Fruit fly (Drosophila melanogaster) whole organism, embryonic: ENCODE measurements around the gene CG42798.

Source experiments
- Abd-B ChIP-seq: fragments of 200-800 bp; sonication (Bioruptor generic); optimal IDR thresholded peaks from 2 replicates; lab custom pipeline; 2018; ENCODE audit warnings: missing biosample characterization, mild to moderate bottlenecking, missing genetic modification characterization, moderate library complexity
- Antp ChIP-seq: fragments of 200-800 bp; sonication (Bioruptor generic); optimal IDR thresholded peaks from 3 replicates; lab custom pipeline; 2016; ENCODE audit warnings: missing biosample characterization, missing genetic modification characterization
- CG10147 ChIP-seq: fragments of 200-800 bp; sonication (Bioruptor generic); optimal IDR thresholded peaks from 2 replicates; lab custom pipeline; 2019; ENCODE audit warnings: missing biosample characterization, mild to moderate bottlenecking, missing genetic modification characterization, moderate library complexity
- CG10366 ChIP-seq: fragments of 200-800 bp; sonication (Bioruptor generic); IDR thresholded peaks from 2 replicates; pipeline ENCODE4 v1.3.6; 2022; ENCODE audit warnings: missing biosample characterization, missing genetic modification characterization
- CG10979 ChIP-seq: fragments of 200-800 bp; sonication (Bioruptor generic); optimal IDR thresholded peaks from 2 replicates; lab custom pipeline; 2018; ENCODE audit warnings: missing biosample characterization, mild to moderate bottlenecking, missing genetic modification characterization, moderate library complexity
- CG16779 ChIP-seq: fragments of 200-800 bp; sonication (Bioruptor generic); IDR thresholded peaks from 2 replicates; pipeline ENCODE4 v1.3.6; 2022; ENCODE audit warnings: missing biosample characterization, missing genetic modification characterization
- CG17359 ChIP-seq: fragments of 200-800 bp; sonication (Bioruptor generic); optimal IDR thresholded peaks from 3 replicates; lab custom pipeline; 2018; ENCODE audit warnings: missing biosample characterization, mild to moderate bottlenecking, missing genetic modification characterization, moderate library complexity
- CG17612 ChIP-seq: fragments of 200-800 bp; sonication (Bioruptor generic); IDR thresholded peaks from 2 replicates; pipeline ENCODE4 v1.3.6; 2022; ENCODE audit warnings: missing biosample characterization, missing genetic modification characterization
- CG1792 ChIP-seq: fragments of 200-800 bp; sonication (Bioruptor generic); optimal IDR thresholded peaks from 2 replicates; lab custom pipeline; 2016; ENCODE audit warnings: missing biosample characterization, missing genetic modification characterization
- CG18262 ChIP-seq: fragments of 200-800 bp; optimal IDR thresholded peaks from 3 replicates; lab custom pipeline; 2019; ENCODE audit warnings: missing biosample characterization, mild to moderate bottlenecking, missing genetic modification characterization, moderate library complexity
- CG2116 ChIP-seq: fragments of 200-800 bp; sonication (Bioruptor generic); optimal IDR thresholded peaks from 3 replicates; lab custom pipeline; 2018; ENCODE audit warnings: missing biosample characterization, mild to moderate bottlenecking, missing genetic modification characterization
- CG2678 ChIP-seq: fragments of 200-800 bp; sonication (Bioruptor generic); optimal IDR thresholded peaks from 3 replicates; lab custom pipeline; 2019; ENCODE audit warnings: missing biosample characterization, mild to moderate bottlenecking, missing genetic modification characterization, moderate library complexity
- CG33213 ChIP-seq: fragments of 200-800 bp; sonication (Bioruptor generic); optimal IDR thresholded peaks from 3 replicates; lab custom pipeline; 2016; ENCODE audit warnings: missing biosample characterization, missing genetic modification characterization
- CG9215 ChIP-seq: fragments of 200-800 bp; sonication (Bioruptor generic); IDR thresholded peaks from 2 replicates; pipeline ENCODE4 v1.3.6; 2022; ENCODE audit warnings: missing biosample characterization, missing genetic modification characterization
- D19A ChIP-seq: fragments of 200-800 bp; optimal IDR thresholded peaks from 3 replicates; lab custom pipeline; 2019; ENCODE audit warnings: missing biosample characterization, mild to moderate bottlenecking, missing genetic modification characterization, moderate library complexity
- Deaf1 ChIP-seq: fragments of 200-800 bp; optimal IDR thresholded peaks from 3 replicates; lab custom pipeline; 2019; ENCODE audit warnings: missing biosample characterization, mild to moderate bottlenecking, missing genetic modification characterization, moderate library complexity
- Fer1 ChIP-seq: fragments of 200-800 bp; sonication (Bioruptor generic); optimal IDR thresholded peaks from 2 replicates; lab custom pipeline; 2017; ENCODE audit warnings: missing biosample characterization, mild to moderate bottlenecking, missing genetic modification characterization
- GATAe ChIP-seq: fragments of 200-800 bp; sonication (Bioruptor generic); conservative IDR thresholded peaks from 2 replicates; pipeline ENCODE4 v1.3.6; 2022; ENCODE audit warnings: missing biosample characterization, missing genetic modification characterization
- Gug ChIP-seq: fragments of 200-800 bp; sonication (Bioruptor generic); IDR thresholded peaks from 4 replicates; pipeline ENCODE4 v1.3.6; 2022; ENCODE audit warnings: missing biosample characterization, missing genetic modification characterization
- H2.0 ChIP-seq: fragments of 200-800 bp; sonication (Bioruptor generic); IDR thresholded peaks from 2 replicates; pipeline ENCODE4 v1.3.6; 2022; ENCODE audit warnings: missing biosample characterization, missing genetic modification characterization
- HHEX ChIP-seq: fragments of 200-800 bp; sonication (Bioruptor generic); optimal IDR thresholded peaks from 3 replicates; lab custom pipeline; 2017; ENCODE audit warnings: missing biosample characterization, mild to moderate bottlenecking, missing genetic modification characterization, missing genetic modification reagents
- Hmr ChIP-seq: fragments of 200-800 bp; sonication (Bioruptor generic); optimal IDR thresholded peaks from 3 replicates; lab custom pipeline; 2017; ENCODE audit warnings: mild to moderate bottlenecking, missing biosample characterization, missing genetic modification reagents, missing genetic modification characterization
- Hr51 ChIP-seq, 2 experiments: fragments of 200-800 bp; sonication (Bioruptor generic); optimal IDR thresholded peaks; 2 replicates in 1 of 2; 3 replicates in 1 of 2; lab custom pipeline; 2016 to 2018; ENCODE audit warnings: missing biosample characterization in 2 of 2, missing genetic modification characterization in 2 of 2, mild to moderate bottlenecking in 1 of 2, moderate library complexity in 1 of 2
- Pdp1 ChIP-seq, 2 experiments: fragments of 200-800 bp; sonication (Bioruptor generic); optimal IDR thresholded peaks; 3 replicates each; lab custom pipeline; 2016; ENCODE audit warnings: missing biosample characterization in 2 of 2, missing genetic modification characterization in 2 of 2, mild to moderate bottlenecking in 1 of 2, moderate library complexity in 1 of 2
- Taf1 ChIP-seq: fragments of 200-800 bp; sonication (Bioruptor generic); IDR thresholded peaks from 2 replicates; pipeline ENCODE4 v1.3.6; 2022; ENCODE audit warnings: missing biosample characterization, missing genetic modification characterization
- Trl ChIP-seq, 3 experiments: fragments of >200 bp in 2 of 3; fragments of 200-800 bp in 1 of 3; sonication (Bioruptor generic) in 1 of 3; optimal IDR thresholded peaks; 2 replicates in 1 of 3; 3 replicates in 2 of 3; lab custom pipeline; 2016 to 2017; ENCODE audit warnings: missing biosample characterization in 1 of 3, missing genetic modification characterization in 1 of 3
- Xrp1 ChIP-seq: fragments of 200-800 bp; sonication (Bioruptor generic); IDR thresholded peaks from 2 replicates; pipeline ENCODE4 v1.3.6; 2022; ENCODE audit warnings: missing biosample characterization, missing genetic modification characterization
- ac ChIP-seq: fragments of 200-800 bp; sonication (Bioruptor generic); optimal IDR thresholded peaks from 3 replicates; lab custom pipeline; 2017; ENCODE audit warnings: missing biosample characterization, mild to moderate bottlenecking, missing genetic modification characterization
- ara ChIP-seq: fragments of 200-800 bp; sonication (Bioruptor generic); IDR thresholded peaks from 2 replicates; pipeline ENCODE4 v1.3.6; 2022; ENCODE audit warnings: missing biosample characterization, missing genetic modification characterization
- br ChIP-seq: fragments of >200 bp; optimal IDR thresholded peaks from 2 replicates; lab custom pipeline; 2017
- caup ChIP-seq: fragments of 200-800 bp; sonication (Bioruptor generic); optimal IDR thresholded peaks from 3 replicates; lab custom pipeline; 2017; ENCODE audit warnings: missing biosample characterization, mild to moderate bottlenecking, missing genetic modification characterization, moderate library complexity; ENCODE audit not compliant: severe bottlenecking
- dimm ChIP-seq: fragments of 200-800 bp; sonication (Bioruptor generic); IDR thresholded peaks from 2 replicates; pipeline ENCODE4 v1.3.6; 2022; ENCODE audit warnings: missing biosample characterization, missing genetic modification characterization
- emc ChIP-seq: fragments of 200-800 bp; sonication (Bioruptor generic); optimal IDR thresholded peaks from 2 replicates; lab custom pipeline; 2016; ENCODE audit warnings: missing biosample characterization, missing genetic modification characterization
- gcm ChIP-seq: fragments of 200-800 bp; sonication (Bioruptor generic); optimal IDR thresholded peaks from 2 replicates; lab custom pipeline; 2019; ENCODE audit warnings: missing biosample characterization, mild to moderate bottlenecking, missing genetic modification characterization, moderate library complexity
- gsb-n ChIP-seq: fragments of 200-800 bp; sonication (Bioruptor generic); optimal IDR thresholded peaks from 3 replicates; lab custom pipeline; 2018; ENCODE audit warnings: missing biosample characterization, mild to moderate bottlenecking, missing genetic modification characterization
- jumu ChIP-seq: fragments of 200-800 bp; sonication (Bioruptor generic); optimal IDR thresholded peaks from 3 replicates; lab custom pipeline; 2016; ENCODE audit warnings: missing biosample characterization, missing genetic modification characterization
- kay ChIP-seq: fragments of 200-800 bp; sonication (Bioruptor generic); optimal IDR thresholded peaks from 2 replicates; lab custom pipeline; 2016; ENCODE audit warnings: missing biosample characterization, missing genetic modification characterization
- lab ChIP-seq: fragments of 200-800 bp; sonication (Bioruptor generic); optimal IDR thresholded peaks from 3 replicates; lab custom pipeline; 2017; ENCODE audit warnings: missing biosample characterization, missing genetic modification characterization, mild to moderate bottlenecking, moderate library complexity, missing genetic modification reagents
- maf-S ChIP-seq: fragments of 200-800 bp; sonication (Bioruptor generic); optimal IDR thresholded peaks from 2 replicates; lab custom pipeline; 2016; ENCODE audit warnings: missing biosample characterization, missing genetic modification characterization
- pb ChIP-seq: fragments of 200-800 bp; sonication (Bioruptor generic); optimal IDR thresholded peaks from 3 replicates; lab custom pipeline; 2016; ENCODE audit warnings: missing biosample characterization, missing genetic modification characterization
- ranshi ChIP-seq: fragments of 200-800 bp; sonication (Bioruptor generic); IDR thresholded peaks from 2 replicates; pipeline ENCODE4 v1.3.6; 2022; ENCODE audit warnings: missing biosample characterization, missing genetic modification characterization
- salm ChIP-seq: fragments of 200-800 bp; sonication (Bioruptor generic); optimal IDR thresholded peaks from 2 replicates; lab custom pipeline; 2018; ENCODE audit warnings: missing biosample characterization, mild to moderate bottlenecking, missing genetic modification characterization
- scrt ChIP-seq: fragments of 200-800 bp; sonication (Bioruptor generic); optimal IDR thresholded peaks from 2 replicates; lab custom pipeline; 2018; ENCODE audit warnings: missing biosample characterization, mild to moderate bottlenecking, missing genetic modification characterization, moderate library complexity
- sens ChIP-seq: fragments of 200-800 bp; sonication (Bioruptor generic); peaks from one replicate; lab custom pipeline; 2016; ENCODE audit warnings: missing biosample characterization, missing genetic modification characterization
- sug ChIP-seq: fragments of 200-800 bp; optimal IDR thresholded peaks from 2 replicates; lab custom pipeline; 2019; ENCODE audit warnings: missing biosample characterization, mild to moderate bottlenecking, missing genetic modification characterization, moderate library complexity
- tap ChIP-seq: fragments of 200-800 bp; optimal IDR thresholded peaks from 3 replicates; lab custom pipeline; 2019; ENCODE audit warnings: missing biosample characterization, mild to moderate bottlenecking, missing genetic modification characterization, moderate library complexity
- toy ChIP-seq: fragments of 200-800 bp; sonication (Bioruptor generic); IDR thresholded peaks from 2 replicates; pipeline ENCODE4 v1.3.6; 2022; ENCODE audit warnings: missing biosample characterization, missing genetic modification characterization
- ttk ChIP-seq: fragments of 200-800 bp; sonication (Bioruptor generic); IDR thresholded peaks from 2 replicates; pipeline ENCODE4 v2.1.2; 2022; ENCODE audit warnings: missing biosample characterization, missing genetic modification characterization
- twi ChIP-seq: fragments of 200-800 bp; optimal IDR thresholded peaks from 2 replicates; lab custom pipeline; 2019; ENCODE audit warnings: missing biosample characterization, mild to moderate bottlenecking, missing genetic modification characterization, moderate library complexity
- tx ChIP-seq: fragments of 200-800 bp; sonication (Bioruptor generic); optimal IDR thresholded peaks from 2 replicates; lab custom pipeline; 2016; ENCODE audit warnings: missing biosample characterization, missing genetic modification characterization
- zen ChIP-seq: fragments of 200-800 bp; sonication (Bioruptor generic); optimal IDR thresholded peaks from 3 replicates; lab custom pipeline; 2018; ENCODE audit warnings: missing biosample characterization, mild to moderate bottlenecking, missing genetic modification characterization, moderate library complexity

The CG42798 gene

dm6 chr3R:17400675-17401118 lies 5.8 kb upstream of the CG42798 start (continued):
- TF ChIP-seq CG17612 (GFP tag; lab: Robert Waterston, UW) (no peak), CG1792 (GFP tag; lab: Kevin White, UChicago) (peak; percentile 27), ac (no peak), scrt (GFP tag; lab: Kevin White, UChicago) (peak; percentile 13), CG2116 (GFP tag; lab: Kevin White, UChicago) (no peak), D19A (peak; percentile 51), tap (tag; lab: Kevin White, UChicago) (peak; percentile 17), GATAe (no peak), ttk (GFP tag; lab: Robert Waterston, UW) (peak; percentile 16; the same call in 1 of the 2 replicates), jumu (peak; percentile 2), gcm (GFP tag; lab: Kevin White, UChicago) (peak; percentile 8), CG10147 (GFP tag; lab: Kevin White, UChicago) (peak; percentile 49), caup (GFP tag; lab: Kevin White, UChicago) (peak; percentile 4), Hr51 (GFP tag; optimal IDR thresholded peaks at IDR 0.05; lab: Kevin White, UChicago) (peak in 1 of 2 experiments; percentile 22), CG16779 (GFP tag; lab: Robert Waterston, UW) (no peak), ara (GFP tag; lab: Robert Waterston, UW) (peak; percentile 50; the same call in 1 of the 2 replicates), Xrp1 (GFP tag; lab: Robert Waterston, UW) (peak; percentile 57; the same call in 1 of the 2 replicates), CG10979 (tag; lab: Kevin White, UChicago) (peak; percentile 74), Trl (optimal IDR thresholded peaks at IDR 0.05; lab: Kevin White, UChicago) (no peak), Trl (GFP tag; optimal IDR thresholded peaks at IDR 0.05; lab: Kevin White, UChicago) (peak; percentile 34), tx (no peak), CG9215 (GFP tag; lab: Robert Waterston, UW) (no peak), Taf1 (GFP tag; lab: Robert Waterston, UW) (no peak), Gug (GFP tag; lab: Robert Waterston, UW) (no peak), CG33213 (GFP tag; lab: Kevin White, UChicago) (no peak), HHEX (GFP tag; lab: Kevin White, UChicago) (peak; percentile 60), Hmr (GFP tag; lab: Kevin White, UChicago) (peak; percentile 22), pb (peak; percentile 41), salm (tag; lab: Kevin White, UChicago) (no peak), zen (tag; lab: Kevin White, UChicago) (peak; percentile 51), emc (GFP tag; lab: Kevin White, UChicago) (no peak), Pdp1 (GFP tag; optimal IDR thresholded peaks at IDR 0.05; lab: Kevin White, UChicago) (peak in 1 of 2 experiments; percentile 24), CG2678 (tag; lab: Kevin White, UChicago) (peak; percentile 49), dimm (GFP tag; lab: Robert Waterston, UW) (no peak), Abd-B (GFP tag; lab: Kevin White, UChicago) (peak; percentile 55), Fer1 (GFP tag; lab: Kevin White, UChicago) (peak; percentile 54), br (lab: Kevin White, UChicago) (no peak), Antp (GFP tag; lab: Kevin White, UChicago) (peak; percentile 12), CG17359 (tag; lab: Kevin White, UChicago) (peak; percentile 61), lab (GFP tag; lab: Kevin White, UChicago) (peak; percentile 60)
- TF ChIP-seq, all 482 proteins: peak for 121

- TF ChIP-seq twi (tag; lab: Kevin White, UChicago) (peak; percentile 11), toy (GFP tag; lab: Robert Waterston, UW) (no peak), sens (peak; percentile 89), kay (GFP tag; lab: Kevin White, UChicago) (peak; percentile 30), CG18262 (tag; lab: Kevin White, UChicago) (peak; percentile 28), sug (peak; percentile 52), CG10366 (no peak; the same call in 1 of the 2 replicates), maf-S (GFP tag; lab: Kevin White, UChicago) (peak; percentile 56), gsb-n (tag; lab: Kevin White, UChicago) (peak; percentile 52), ranshi (GFP tag; lab: Robert Waterston, UW) (peak; percentile 62), Deaf1 (tag; lab: Kevin White, UChicago) (peak; percentile 2), H2.0 (GFP tag; lab: Robert Waterston, UW) (peak; percentile 33; the same call in 1 of the 2 replicates)
Measured at dm6 chr3R:17401289-17401752, 5.2 kb upstream of the CG42798 start.
